Worm (Caenorhabditis elegans): ENCODE results near the gene K06G5.1.

Gene K06G5.1

ce11 chrX:14238291-14238758 lies 23.6 kb downstream of the K06G5.1 start, which contains the start of gene K04C1.2:
K04C1.2 (plus strand) TSS chrX:14238708.
- no peak for TF ChIP-seq ceh-82 (tag; optimal IDR thresholded peaks at IDR 0.05)
- TF ChIP-seq C34F6.9 (tag; optimal IDR thresholded peaks at IDR 0.05) = peak; percentile 78
- TF ChIP-seq elt-3 (tag; optimal IDR thresholded peaks at IDR 0.05) = no peak
- TF ChIP-seq unc-55 (GFP tag; optimal IDR thresholded peaks at IDR 0.05) = peak; percentile 66
- TF ChIP-seq sma-9 (GFP tag; optimal IDR thresholded peaks at IDR 0.05) = peak; percentile 15
- no peak for TF ChIP-seq sma-9 (tag; optimal IDR thresholded peaks at IDR 0.05)
- no peak for TF ChIP-seq lin-11 (tag; optimal IDR thresholded peaks at IDR 0.05)
- TF ChIP-seq F13H6.1 (tag; optimal IDR thresholded peaks at IDR 0.05) = peak; percentile 39
- TF ChIP-seq nhr-77 (tag; optimal IDR thresholded peaks at IDR 0.05) = no peak
- peak; percentile 79 for TF ChIP-seq nhr-129 (tag; optimal IDR thresholded peaks at IDR 0.05)
- TF ChIP-seq nhr-25 (tag; optimal IDR thresholded peaks at IDR 0.05) = peak; percentile 46
- no peak for TF ChIP-seq nhr-21 (tag; optimal IDR thresholded peaks at IDR 0.05)
- TF ChIP-seq lsy-2 (tag; optimal IDR thresholded peaks at IDR 0.05) = peak in 1 of 2 experiments; percentile 51
- peak; percentile 27 for TF ChIP-seq crh-2 (tag; optimal IDR thresholded peaks at IDR 0.05)
- no peak for TF ChIP-seq nhr-11 (tag; optimal IDR thresholded peaks at IDR 0.05)
- peak; percentile 35 for TF ChIP-seq fos-1 (tag; optimal IDR thresholded peaks at IDR 0.05)
- TF ChIP-seq blmp-1 (tag; optimal IDR thresholded peaks at IDR 0.05; ENCODE audit: insufficient read depth) = peak; percentile 9
- TF ChIP-seq snpc-4 (tag; optimal IDR thresholded peaks at IDR 0.05) = no peak
- no peak for TF ChIP-seq nhr-12 (tag; optimal IDR thresholded peaks at IDR 0.05)
- no peak for TF ChIP-seq peb-1 (tag; optimal IDR thresholded peaks at IDR 0.05)

DNA sequence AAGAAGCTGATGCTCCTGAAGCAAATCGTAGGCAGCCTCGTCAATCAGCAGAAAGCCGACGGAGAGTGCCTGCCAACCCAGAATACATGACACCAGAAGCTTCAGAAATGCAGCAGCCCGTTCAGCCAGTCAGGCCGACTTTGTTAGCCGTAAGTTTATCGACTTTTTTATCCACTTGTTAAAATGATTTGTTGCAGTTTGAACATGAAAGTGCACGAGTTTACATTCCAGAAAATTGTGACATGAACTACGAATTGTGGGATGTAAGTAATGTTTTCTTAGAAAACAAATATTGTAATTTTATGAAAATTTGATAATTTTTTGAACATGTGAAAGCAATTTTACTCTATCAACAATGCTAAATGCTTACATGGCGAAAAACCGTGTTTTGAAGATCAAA lies 25.4 kb downstream of the K06G5.1 start:
- TF ChIP-seq nhr-77 (tag; optimal IDR thresholded peaks at IDR 0.05) = no peak

- TF ChIP-seq blmp-1 (tag; optimal IDR thresholded peaks at IDR 0.05; ENCODE audit: insufficient read depth) (no peak), F13H6.1 (tag; optimal IDR thresholded peaks at IDR 0.05) (no peak), zag-1 (tag; optimal IDR thresholded peaks at IDR 0.05) (no peak), lsy-2 (tag; optimal IDR thresholded peaks at IDR 0.05) (no peak), alr-1 (tag; optimal IDR thresholded peaks at IDR 0.05) (no peak), lin-39 (tag; optimal IDR thresholded peaks at IDR 0.05) (no peak), dmd-4 (tag; optimal IDR thresholded peaks at IDR 0.05) (no peak), ceh-82 (tag; optimal IDR thresholded peaks at IDR 0.05) (no peak), aly-2 (tag; optimal IDR thresholded peaks at IDR 0.05) (no peak), nhr-237 (tag; optimal IDR thresholded peaks at IDR 0.05) (no peak), nhr-129 (tag; optimal IDR thresholded peaks at IDR 0.05) (no peak), nhr-23 (tag; optimal IDR thresholded peaks at IDR 0.05) (no peak), nhr-11 (tag; optimal IDR thresholded peaks at IDR 0.05) (no peak)
These were observed 26.8 kb downstream of the K06G5.1 start for ce11 chrX:14241531-14241930.

DNA sequence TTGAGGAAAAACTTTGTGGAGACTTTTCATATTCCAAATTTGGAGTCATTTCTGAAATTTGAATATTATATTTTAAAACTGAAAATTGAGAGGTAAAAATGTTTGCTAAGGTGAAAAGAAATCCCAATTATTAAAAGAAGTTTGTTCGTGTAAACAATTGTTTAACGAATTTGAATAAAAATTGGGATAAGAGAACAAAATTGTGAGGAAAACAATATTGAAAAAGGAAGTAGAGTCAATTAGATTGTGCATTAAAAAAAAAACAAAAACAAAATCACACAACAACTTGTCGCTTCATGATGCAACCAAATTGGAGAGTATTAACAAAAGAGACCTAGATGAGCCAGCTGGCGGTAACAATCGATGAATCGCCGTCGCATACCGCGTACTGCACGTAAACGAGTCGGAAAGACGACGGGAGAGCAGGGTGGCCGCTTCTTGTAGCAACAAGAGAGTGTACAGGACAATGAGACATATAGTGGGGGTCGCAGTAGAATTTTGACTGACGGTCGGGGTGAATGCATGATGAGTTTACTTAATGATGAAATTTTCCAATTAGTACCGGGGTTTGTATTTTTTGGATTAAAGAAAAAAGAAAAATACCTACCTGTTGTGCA lies 28.7 kb downstream of the K06G5.1 start, which contains the start of gene K04C1.3:
Gene K04C1.3, minus strand, starts transcription at position 51 of the 617 bp plus-strand sequence.
- no peak for TF ChIP-seq ztf-1 (GFP tag; conservative IDR thresholded peaks at IDR 0.05)
- no peak for TF ChIP-seq zag-1 (tag; optimal IDR thresholded peaks at IDR 0.05)
- TF ChIP-seq skn-1 (tag; optimal IDR thresholded peaks at IDR 0.05) = no peak
- no peak for TF ChIP-seq nhr-23 (tag; optimal IDR thresholded peaks at IDR 0.05)
- TF ChIP-seq Y55F3AM.14 (GFP tag; optimal IDR thresholded peaks at IDR 0.05) = no peak

DNA sequence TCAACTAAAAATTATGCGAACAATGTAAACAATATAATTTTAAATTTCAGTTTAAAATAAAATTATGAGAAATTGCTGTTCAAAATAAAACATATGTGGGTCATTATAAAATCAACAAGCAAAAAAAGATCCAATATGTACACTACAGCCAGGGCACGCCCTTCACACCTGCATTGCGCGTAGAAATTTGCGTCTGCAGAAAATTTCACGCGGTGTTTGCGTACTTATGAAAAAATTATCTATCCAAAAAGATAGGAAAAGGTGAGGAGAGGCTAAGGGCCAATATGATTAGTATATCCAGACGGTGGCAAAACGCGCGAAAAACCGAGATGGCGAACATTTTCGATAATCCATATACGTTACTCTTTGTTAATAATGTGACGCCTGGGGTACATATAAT lies 29.7 kb downstream of the K06G5.1 start:
- no peak for TF ChIP-seq C34F6.9 (tag; optimal IDR thresholded peaks at IDR 0.05)
- TF ChIP-seq F13H6.1 (tag; optimal IDR thresholded peaks at IDR 0.05) = no peak
- no peak for TF ChIP-seq nhr-21 (tag; optimal IDR thresholded peaks at IDR 0.05)
- no peak for TF ChIP-seq ama-1 (optimal IDR thresholded peaks at IDR 0.05)
- no peak for TF ChIP-seq R02D3.7 (tag; optimal IDR thresholded peaks at IDR 0.05)
- no peak for TF ChIP-seq mdl-1 (tag; optimal IDR thresholded peaks at IDR 0.05)
- TF ChIP-seq crh-2 (tag; optimal IDR thresholded peaks at IDR 0.05) = no peak
- peak; percentile 2 for TF ChIP-seq unc-55 (GFP tag; optimal IDR thresholded peaks at IDR 0.05)
- no peak for TF ChIP-seq Y55F3AM.14 (GFP tag; optimal IDR thresholded peaks at IDR 0.05)
- TF ChIP-seq gmeb-1 (tag; optimal IDR thresholded peaks at IDR 0.05) = no peak
- peak; percentile 22 for TF ChIP-seq lin-13 (GFP tag; optimal IDR thresholded peaks at IDR 0.05)
- no peak for TF ChIP-seq nhr-10 (tag; optimal IDR thresholded peaks at IDR 0.05)
- no peak for TF ChIP-seq ztf-1 (GFP tag; conservative IDR thresholded peaks at IDR 0.05)
- no peak for TF ChIP-seq mbf-1 (tag; optimal IDR thresholded peaks at IDR 0.05)
- no peak for TF ChIP-seq fos-1 (tag; optimal IDR thresholded peaks at IDR 0.05)
- TF ChIP-seq sma-3 (GFP tag; optimal IDR thresholded peaks at IDR 0.05) = no peak
